Worm (Caenorhabditis elegans) whole organism, L2 larva: ENCODE results near the gene Y38H6C.25.

ENCODE experiments used
- C34F6.9 ChIP-seq: fragments of 150-350 bp; optimal IDR thresholded peaks from 2 replicates; lab custom pipeline; 2014; ENCODE audit warnings: missing biosample characterization, missing genetic modification characterization
- F13H6.1 ChIP-seq: sonication (generic microtip); optimal IDR thresholded peaks from 2 replicates; lab custom pipeline; 2016; ENCODE audit warnings: missing genetic modification characterization, missing compliant biosample characterization
- R02D3.7 ChIP-seq: fragments of 150-350 bp; optimal IDR thresholded peaks from 2 replicates; lab custom pipeline; 2014; ENCODE audit warnings: missing biosample characterization, missing genetic modification characterization
- Y55F3AM.14 ChIP-seq: fragments of 200-800 bp; sonication (Bioruptor generic); optimal IDR thresholded peaks from 2 replicates; lab custom pipeline; 2018; ENCODE audit warnings: mild to moderate bottlenecking, missing genetic modification characterization, missing compliant biosample characterization
- ZK546.5 ChIP-seq: sonication (generic microtip); optimal IDR thresholded peaks from 2 replicates; lab custom pipeline; 2017; ENCODE audit warnings: missing biosample characterization, missing genetic modification characterization
- alr-1 ChIP-seq: fragments of 150-350 bp; optimal IDR thresholded peaks from 2 replicates; lab custom pipeline; 2014; ENCODE audit warnings: missing biosample characterization, missing genetic modification characterization
- aly-2 ChIP-seq: fragments of 150-350 bp; optimal IDR thresholded peaks from 2 replicates; lab custom pipeline; 2014; ENCODE audit warnings: missing biosample characterization, missing genetic modification characterization
- ama-1 ChIP-seq: fragments of 150-350 bp; optimal IDR thresholded peaks from 2 replicates; lab custom pipeline; 2018; ENCODE audit warnings: inconsistent platforms
- blmp-1 ChIP-seq: sonication (generic microtip); optimal IDR thresholded peaks from 2 replicates; lab custom pipeline; 2017; ENCODE audit warnings: missing genetic modification characterization, mild to moderate bottlenecking, missing compliant biosample characterization, antibody characterized with exemption, moderate library complexity; ENCODE audit not compliant: insufficient read depth
- ceh-16 ChIP-seq: fragments of 150-350 bp; optimal IDR thresholded peaks from 2 replicates; lab custom pipeline; 2014; ENCODE audit warnings: missing biosample characterization, missing genetic modification characterization
- ceh-82 ChIP-seq: fragments of 150-350 bp; optimal IDR thresholded peaks from 2 replicates; lab custom pipeline; 2014; ENCODE audit warnings: missing biosample characterization, missing genetic modification characterization
- crh-2 ChIP-seq: sonication (generic microtip); optimal IDR thresholded peaks from 2 replicates; lab custom pipeline; 2017; ENCODE audit warnings: missing biosample characterization, missing genetic modification characterization
- dmd-4 ChIP-seq: sonication (generic microtip); optimal IDR thresholded peaks from 2 replicates; lab custom pipeline; 2017; ENCODE audit warnings: missing biosample characterization, missing genetic modification characterization
- egl-27 ChIP-seq: sonication (generic microtip); optimal IDR thresholded peaks from 3 replicates; lab custom pipeline; 2017; ENCODE audit warnings: missing biosample characterization, missing genetic modification reagents, missing genetic modification characterization
- elt-1 ChIP-seq: fragments of 150-350 bp; optimal IDR thresholded peaks from 2 replicates; lab custom pipeline; 2014; ENCODE audit warnings: missing biosample characterization, missing genetic modification characterization
- elt-3 ChIP-seq: sonication (generic microtip); optimal IDR thresholded peaks from 2 replicates; lab custom pipeline; 2017; ENCODE audit warnings: missing biosample characterization, missing genetic modification characterization
- fos-1 ChIP-seq: fragments of 150-350 bp; optimal IDR thresholded peaks from 2 replicates; lab custom pipeline; 2014; ENCODE audit warnings: missing biosample characterization, missing genetic modification characterization
- gmeb-1 ChIP-seq: fragments of 150-350 bp; optimal IDR thresholded peaks from 2 replicates; lab custom pipeline; 2014; ENCODE audit warnings: missing biosample characterization, missing genetic modification characterization
- lin-11 ChIP-seq: fragments of 150-350 bp; sonication (generic microtip); optimal IDR thresholded peaks from 2 replicates; lab custom pipeline; 2014; ENCODE audit warnings: missing biosample characterization, missing genetic modification characterization, inconsistent platforms, mixed read lengths
- lin-13 ChIP-seq: fragments of 150-350 bp; optimal IDR thresholded peaks from 2 replicates; lab custom pipeline; 2014; ENCODE audit warnings: missing biosample characterization, missing genetic modification reagents, missing genetic modification characterization
- lin-39 ChIP-seq: fragments of 150-350 bp; optimal IDR thresholded peaks from 2 replicates; lab custom pipeline; 2014; ENCODE audit warnings: missing biosample characterization, missing genetic modification reagents, missing genetic modification characterization
- lsy-2 ChIP-seq, 2 experiments: fragments of 150-350 bp in 1 of 2; sonication (generic microtip) in 1 of 2; optimal IDR thresholded peaks; 2 replicates each; lab custom pipeline; 2014 to 2017; ENCODE audit warnings: missing biosample characterization in 2 of 2, missing genetic modification characterization in 2 of 2
- mab-5 ChIP-seq: fragments of 150-350 bp; optimal IDR thresholded peaks from 2 replicates; lab custom pipeline; 2014; ENCODE audit warnings: missing biosample characterization, missing genetic modification characterization
- mbf-1 ChIP-seq: sonication (generic microtip); optimal IDR thresholded peaks from 2 replicates; lab custom pipeline; 2017; ENCODE audit warnings: missing biosample characterization, missing genetic modification characterization
- mdl-1 ChIP-seq, 2 experiments: fragments of 150-350 bp in 1 of 2; sonication (generic microtip) in 1 of 2; optimal IDR thresholded peaks; 2 replicates each; lab custom pipeline; 2017; ENCODE audit warnings: missing biosample characterization in 2 of 2, missing genetic modification characterization in 2 of 2
- nhr-10 ChIP-seq: sonication (generic microtip); optimal IDR thresholded peaks from 2 replicates; lab custom pipeline; 2017; ENCODE audit warnings: missing biosample characterization, missing genetic modification characterization
- nhr-11 ChIP-seq: fragments of 150-350 bp; optimal IDR thresholded peaks from 2 replicates; lab custom pipeline; 2014; ENCODE audit warnings: missing biosample characterization, missing genetic modification characterization
- nhr-12 ChIP-seq: fragments of 150-350 bp; optimal IDR thresholded peaks from 2 replicates; lab custom pipeline; 2014; ENCODE audit warnings: missing biosample characterization, missing genetic modification characterization
- nhr-129 ChIP-seq: fragments of 150-350 bp; optimal IDR thresholded peaks from 2 replicates; lab custom pipeline; 2014; ENCODE audit warnings: missing biosample characterization, missing genetic modification characterization
- nhr-21 ChIP-seq: fragments of 150-350 bp; optimal IDR thresholded peaks from 2 replicates; lab custom pipeline; 2014; ENCODE audit warnings: missing biosample characterization, missing genetic modification characterization
- nhr-23 ChIP-seq: fragments of 150-350 bp; optimal IDR thresholded peaks from 2 replicates; lab custom pipeline; 2014; ENCODE audit warnings: missing biosample characterization, missing genetic modification reagents, missing genetic modification characterization
- nhr-237 ChIP-seq: fragments of 150-350 bp; optimal IDR thresholded peaks from 2 replicates; lab custom pipeline; 2014; ENCODE audit warnings: missing biosample characterization, missing genetic modification characterization
- nhr-25 ChIP-seq: fragments of 150-350 bp; sonication (generic microtip); optimal IDR thresholded peaks from 3 replicates; lab custom pipeline; 2014; ENCODE audit warnings: missing biosample characterization, missing genetic modification characterization
- nhr-6 ChIP-seq: fragments of 150-350 bp; optimal IDR thresholded peaks from 2 replicates; lab custom pipeline; 2014; ENCODE audit warnings: missing biosample characterization, missing genetic modification characterization
- nhr-77 ChIP-seq: fragments of 150-350 bp; optimal IDR thresholded peaks from 2 replicates; lab custom pipeline; 2014; ENCODE audit warnings: missing biosample characterization, missing genetic modification characterization
- peb-1 ChIP-seq: fragments of 150-350 bp; optimal IDR thresholded peaks from 2 replicates; lab custom pipeline; 2014; ENCODE audit warnings: missing biosample characterization, missing genetic modification characterization
- sem-4 ChIP-seq: fragments of 150-350 bp; optimal IDR thresholded peaks from 2 replicates; lab custom pipeline; 2014; ENCODE audit warnings: missing biosample characterization, missing genetic modification reagents, missing genetic modification characterization
- skn-1 ChIP-seq: sonication (generic microtip); optimal IDR thresholded peaks from 2 replicates; lab custom pipeline; 2017; ENCODE audit warnings: missing biosample characterization, missing genetic modification characterization
- sma-3 ChIP-seq: sonication (generic microtip); optimal IDR thresholded peaks from 2 replicates; lab custom pipeline; 2016; ENCODE audit warnings: missing genetic modification reagents, missing genetic modification characterization, missing compliant biosample characterization
- sma-9 ChIP-seq, 2 experiments: fragments of 150-350 bp in 1 of 2; sonication (generic microtip) in 1 of 2; optimal IDR thresholded peaks; 2 replicates each; lab custom pipeline; 2014 to 2016; ENCODE audit warnings: missing genetic modification characterization in 2 of 2, mild to moderate bottlenecking in 1 of 2, missing biosample characterization in 1 of 2, missing compliant biosample characterization in 1 of 2, missing genetic modification reagents in 1 of 2, moderate library complexity in 1 of 2
- snpc-4 ChIP-seq: fragments of 150-350 bp; optimal IDR thresholded peaks from 2 replicates; lab custom pipeline; 2014; ENCODE audit warnings: missing biosample characterization, missing genetic modification characterization
- unc-39 ChIP-seq: fragments of 150-350 bp; optimal IDR thresholded peaks from 2 replicates; lab custom pipeline; 2014; ENCODE audit warnings: missing biosample characterization, missing genetic modification characterization
- unc-55 ChIP-seq: fragments of 150-350 bp; sonication (generic microtip); optimal IDR thresholded peaks from 3 replicates; lab custom pipeline; 2014; ENCODE audit warnings: missing biosample characterization, missing genetic modification reagents, missing genetic modification characterization
- unc-62 ChIP-seq: fragments of 150-350 bp; optimal IDR thresholded peaks from 2 replicates; lab custom pipeline; 2014; ENCODE audit warnings: missing biosample characterization, missing genetic modification reagents, missing genetic modification characterization
- ztf-11 ChIP-seq: sonication (generic microtip); optimal IDR thresholded peaks from 2 replicates; lab custom pipeline; 2017; ENCODE audit warnings: missing biosample characterization, missing genetic modification characterization
- ztf-4 ChIP-seq: fragments of 150-350 bp; optimal IDR thresholded peaks from 2 replicates; lab custom pipeline; 2014; ENCODE audit warnings: missing biosample characterization, missing genetic modification characterization

Gene Y38H6C.25

DNA sequence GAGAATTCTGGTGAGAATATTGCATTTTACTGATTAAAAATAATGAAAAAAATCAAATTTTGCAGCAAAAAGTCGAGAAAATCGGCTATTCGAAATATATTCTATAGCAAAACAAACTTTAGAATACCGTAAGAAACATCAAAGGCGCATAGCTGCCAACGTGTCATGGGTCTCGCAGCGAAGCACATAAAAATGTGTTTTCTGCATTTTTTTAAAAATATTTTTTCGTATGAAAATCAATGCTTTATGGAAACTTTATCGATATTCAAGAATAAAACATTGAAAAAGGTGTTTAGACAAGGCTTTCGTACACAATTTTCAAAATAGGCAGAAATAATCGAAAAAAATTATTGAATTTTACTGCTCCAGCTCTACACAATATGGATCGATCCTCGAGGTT, 42.5 kb upstream of the Y38H6C.25 start:
- TF ChIP-seq nhr-6 (tag; lab: Kevin White, UChicago) (no peak), ZK546.5 (tag; lab: Kevin White, UChicago) (no peak), lin-39 (no peak), peb-1 (tag; lab: Kevin White, UChicago) (no peak), nhr-129 (tag; lab: Kevin White, UChicago) (no peak), elt-1 (tag; lab: Kevin White, UChicago) (no peak), unc-39 (tag; lab: Kevin White, UChicago) (no peak), alr-1 (tag; lab: Kevin White, UChicago) (no peak), lsy-2 (tag; optimal IDR thresholded peaks at IDR 0.05; lab: Kevin White, UChicago) (no peak), nhr-21 (no peak), ceh-16 (tag; lab: Kevin White, UChicago) (no peak), mbf-1 (no peak), mab-5 (tag; lab: Kevin White, UChicago) (no peak), lin-11 (tag; lab: Kevin White, UChicago) (no peak), ama-1 (no peak), snpc-4 (tag; lab: Kevin White, UChicago) (no peak)
- TF ChIP-seq, all 48 proteins: peak for 0

DNA sequence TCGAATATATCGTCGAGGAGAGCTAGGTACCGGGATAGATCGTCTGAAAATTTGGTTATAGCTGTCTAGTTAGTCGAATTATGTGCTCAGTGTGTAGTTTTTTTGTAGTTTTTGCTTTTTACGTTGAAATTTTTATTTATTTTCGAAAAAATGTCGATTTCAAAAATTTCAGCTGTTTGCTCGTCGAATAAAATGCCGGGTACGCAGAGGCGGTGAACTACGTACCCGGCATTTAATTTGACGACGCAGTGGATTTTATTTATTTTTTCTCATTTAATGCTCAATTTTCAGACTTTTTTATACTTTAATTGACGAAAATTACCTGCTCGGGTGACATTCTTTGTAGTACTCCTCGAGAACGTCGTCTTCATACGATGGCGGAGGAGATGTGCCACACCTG, 42.0 kb upstream of the Y38H6C.25 start:
- TF ChIP-seq nhr-11 (tag; lab: Kevin White, UChicago) = no peak
- TF ChIP-seq unc-55 (GFP tag; lab: Kevin White, UChicago) = peak; percentile 26
- TF ChIP-seq lsy-2 (tag; optimal IDR thresholded peaks at IDR 0.05; lab: Kevin White, UChicago) = peak in 1 of 2 experiments; percentile 59
- TF ChIP-seq C34F6.9 (tag; lab: Kevin White, UChicago) = peak; percentile 5

DNA sequence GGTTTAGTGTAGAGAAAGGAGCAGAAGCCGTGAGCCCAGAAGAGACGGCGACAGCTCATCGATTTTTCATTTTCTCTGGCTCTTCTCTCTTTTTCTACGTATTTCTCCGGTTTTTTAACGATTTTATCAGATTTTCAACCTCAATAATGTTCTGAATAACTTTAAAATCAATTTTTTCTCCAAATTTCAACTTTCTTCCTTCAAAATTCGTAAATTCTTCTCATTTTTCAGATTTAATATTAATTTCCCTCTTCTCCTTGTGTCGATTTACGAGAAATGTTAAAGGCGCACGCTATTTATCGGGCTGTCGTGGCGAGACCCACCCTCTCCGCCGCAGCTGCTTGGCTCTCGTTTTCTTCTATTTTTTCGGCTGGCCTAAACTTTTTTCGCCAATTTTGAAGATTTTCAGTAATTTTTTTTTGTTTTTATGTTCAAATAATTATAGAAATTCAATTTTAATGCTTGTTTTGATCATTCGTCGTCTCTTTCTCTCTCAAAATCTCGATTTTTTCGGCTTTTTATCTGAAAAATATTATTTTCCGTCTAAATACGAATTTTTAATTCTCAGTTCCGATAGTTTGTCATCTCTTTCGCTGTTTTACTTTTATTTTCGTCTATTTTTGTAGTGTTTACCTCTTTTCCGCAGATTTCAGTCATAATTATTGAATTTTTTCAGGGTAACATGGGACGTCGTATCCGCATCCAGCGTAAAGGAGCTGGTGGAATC, 39.9 kb upstream of the Y38H6C.25 start, which contains the start of the genes calf-1 and rpl-2:
TSS of gene calf-1 (minus strand) at position 77 of the 727 bp plus-strand sequence.
TSS of gene rpl-2 (plus strand) at position 677 of the 727 bp plus-strand sequence.
- TF ChIP-seq nhr-11 (tag; lab: Kevin White, UChicago) (no peak), ceh-82 (tag; lab: Kevin White, UChicago) (no peak), mbf-1 (no peak), gmeb-1 (peak; percentile 67), dmd-4 (tag; lab: Kevin White, UChicago) (no peak), egl-27 (no peak), ceh-16 (tag; lab: Kevin White, UChicago) (no peak), nhr-6 (tag; lab: Kevin White, UChicago) (no peak), peb-1 (tag; lab: Kevin White, UChicago) (no peak), nhr-237 (tag; lab: Kevin White, UChicago) (no peak), lin-39 (no peak), mdl-1 (tag; optimal IDR thresholded peaks at IDR 0.05; lab: Kevin White, UChicago) (no peak), ama-1 (no peak), sem-4 (peak; percentile 46), crh-2 (tag; lab: Kevin White, UChicago) (no peak), sma-9 (GFP tag; optimal IDR thresholded peaks at IDR 0.05; lab: Kevin White, UChicago) (no peak), sma-9 (tag; optimal IDR thresholded peaks at IDR 0.05; lab: Kevin White, UChicago) (no peak), nhr-77 (tag; lab: Kevin White, UChicago) (no peak), aly-2 (tag; lab: Kevin White, UChicago) (no peak), R02D3.7 (tag; lab: Kevin White, UChicago) (peak; percentile 69), blmp-1 (no peak), lsy-2 (tag; optimal IDR thresholded peaks at IDR 0.05; lab: Kevin White, UChicago) (peak in 1 of 2 experiments; percentile 83), lin-13 (peak; percentile 52), nhr-12 (no peak), nhr-23 (no peak), unc-62 (no peak), nhr-21 (no peak), unc-39 (tag; lab: Kevin White, UChicago) (no peak), ztf-4 (tag; lab: Kevin White, UChicago) (no peak), lin-11 (tag; lab: Kevin White, UChicago) (peak; percentile 24), sma-3 (peak; percentile 9), C34F6.9 (tag; lab: Kevin White, UChicago) (peak; percentile 78), alr-1 (tag; lab: Kevin White, UChicago) (no peak), skn-1 (no peak), Y55F3AM.14 (GFP tag; lab: Kevin White, UChicago) (no peak), elt-3 (no peak), unc-55 (GFP tag; lab: Kevin White, UChicago) (peak; percentile 74), ZK546.5 (tag; lab: Kevin White, UChicago) (no peak), nhr-25 (tag; lab: Kevin White, UChicago) (peak; percentile 45), snpc-4 (tag; lab: Kevin White, UChicago) (no peak), ztf-11 (tag; lab: Kevin White, UChicago) (no peak), mab-5 (tag; lab: Kevin White, UChicago) (no peak), nhr-10 (no peak), F13H6.1 (peak; percentile 45), elt-1 (tag; lab: Kevin White, UChicago) (no peak), nhr-129 (tag; lab: Kevin White, UChicago) (peak; percentile 48), fos-1 (tag; lab: Kevin White, UChicago) (no peak)
